Worm (Caenorhabditis elegans) whole organism, dauer: Measurements from ENCODE around the gene lsm-7.

ENCODE experiments used
- unc-62 ChIP-seq: sonication (generic microtip); optimal IDR thresholded peaks from 2 replicates; lab custom pipeline; 2017; ENCODE audit warnings: missing biosample characterization, missing genetic modification reagents, missing genetic modification characterization

lsm-7 gene

ce11 chrIV:10958230-10958588 is 24.9 kb downstream of the lsm-7 start, which contains the start of gene sri-19:
TSS of gene sri-19 (plus strand) at chrIV:10958372.
- no peak for TF ChIP-seq unc-62 (GFP tag; lab: Kevin White, UChicago)

- TF ChIP-seq unc-62 (GFP tag; lab: Kevin White, UChicago) = no peak
These were observed 31.4 kb downstream of the lsm-7 start for ce11 chrIV:10964688-10965087.

ce11 chrIV:10966359-10966758 is 33.1 kb downstream of the lsm-7 start, which contains the start of the genes aqp-3 and Y69E1A.8:
TSS of gene aqp-3 (minus strand) at chrIV:10966459.
TSS of gene Y69E1A.8 (plus strand) at chrIV:10966604.
- TF ChIP-seq unc-62 (GFP tag; lab: Kevin White, UChicago) = no peak

ce11 chrIV:10970333-10970732 is 37.0 kb downstream of the lsm-7 start:
- TF ChIP-seq unc-62 (GFP tag; lab: Kevin White, UChicago) = no peak

- no peak for TF ChIP-seq unc-62 (GFP tag; lab: Kevin White, UChicago)
These were observed 37.5 kb downstream of the lsm-7 start for ce11 chrIV:10970767-10971166.

ce11 chrIV:10971636-10972199 is 38.4 kb downstream of the lsm-7 start:
- TF ChIP-seq unc-62 (GFP tag; lab: Kevin White, UChicago) = no peak

- no peak for TF ChIP-seq unc-62 (GFP tag; lab: Kevin White, UChicago)
These were observed 42.7 kb downstream of the lsm-7 start for ce11 chrIV:10975968-10976367.

- TF ChIP-seq unc-62 (GFP tag; lab: Kevin White, UChicago) = no peak
These were observed 45.3 kb downstream of the lsm-7 start for ce11 chrIV:10978641-10979040.

- no peak for TF ChIP-seq unc-62 (GFP tag; lab: Kevin White, UChicago)
These were observed 46.4 kb downstream of the lsm-7 start for ce11 chrIV:10979689-10980088.

- no peak for TF ChIP-seq unc-62 (GFP tag; lab: Kevin White, UChicago)
These were observed 47.3 kb downstream of the lsm-7 start for ce11 chrIV:10980628-10981027.

ce11 chrIV:10981761-10982160 is 48.5 kb downstream of the lsm-7 start, which contains the start of gene Y43E12A.2:
TSS of gene Y43E12A.2 (plus strand) at chrIV:10982061.
- TF ChIP-seq unc-62 (GFP tag; lab: Kevin White, UChicago) = no peak
